Fruit fly (Drosophila melanogaster): Measurements from ENCODE around the gene CG43061.

Gene CG43061

dm6 chr3R:8007595-8008255, 41.7 kb upstream of the CG43061 start, which contains the start of gene CG2767:
TSS of gene CG2767 (minus strand) at chr3R:8008110.
- no peak for TF ChIP-seq lola (GFP tag; optimal IDR thresholded peaks at IDR 0.05)
- no peak for TF ChIP-seq psq (GFP tag; optimal IDR thresholded peaks at IDR 0.05)
- TF ChIP-seq Hr83 (GFP tag; optimal IDR thresholded peaks at IDR 0.05; ENCODE audit: poor library complexity, severe bottlenecking) = peak; percentile 11
- TF ChIP-seq OdsH (GFP tag; optimal IDR thresholded peaks at IDR 0.05) = no peak
- TF ChIP-seq brk (GFP tag; optimal IDR thresholded peaks at IDR 0.05) = no peak
- TF ChIP-seq Rel (GFP tag; optimal IDR thresholded peaks at IDR 0.05) = no peak
- TF ChIP-seq Rel (tag; optimal IDR thresholded peaks at IDR 0.05) = peak; percentile 48
- no peak for TF ChIP-seq fru (GFP tag; optimal IDR thresholded peaks at IDR 0.05)
- TF ChIP-seq GATAd (GFP tag; optimal IDR thresholded peaks at IDR 0.05) = no peak
- TF ChIP-seq Sp1 (GFP tag; optimal IDR thresholded peaks at IDR 0.05) = peak; percentile 45
- peak; percentile 20 for TF ChIP-seq Hnf4 (GFP tag; optimal IDR thresholded peaks at IDR 0.05)
- no peak for TF ChIP-seq dsf (GFP tag; optimal IDR thresholded peaks at IDR 0.05; ENCODE audit: borderline replicate concordance)
- TF ChIP-seq br (GFP tag; optimal IDR thresholded peaks at IDR 0.05) = no peak
- no peak for TF ChIP-seq Dfd (GFP tag; optimal IDR thresholded peaks at IDR 0.05)

dm6 chr3R:8009080-8009620, 40.3 kb upstream of the CG43061 start, which contains the start of the genes CG11052 and CG3223:
TSS of gene CG11052 (minus strand) at chr3R:8009297.
TSS of gene CG3223 (plus strand) at chr3R:8009400.
- TF ChIP-seq HLH106 (tag; optimal IDR thresholded peaks at IDR 0.05) = peak; percentile 15
- TF ChIP-seq N (GFP tag; optimal IDR thresholded peaks at IDR 0.05) = no peak
- no peak for TF ChIP-seq woc (GFP tag; optimal IDR thresholded peaks at IDR 0.05)
- TF ChIP-seq dsf (GFP tag; optimal IDR thresholded peaks at IDR 0.05; ENCODE audit: borderline replicate concordance) = no peak
- TF ChIP-seq dmrt93B (GFP tag; optimal IDR thresholded peaks at IDR 0.05) = no peak
- no peak for TF ChIP-seq Hr78 (GFP tag; optimal IDR thresholded peaks at IDR 0.05)
- peak; percentile 9 for TF ChIP-seq Hnf4 (GFP tag; optimal IDR thresholded peaks at IDR 0.05)
- no peak for TF ChIP-seq CG9705 (GFP tag; optimal IDR thresholded peaks at IDR 0.05)
- no peak for TF ChIP-seq sage (GFP tag; optimal IDR thresholded peaks at IDR 0.05)
- TF ChIP-seq tai (GFP tag; optimal IDR thresholded peaks at IDR 0.05) = no peak
- no peak for TF ChIP-seq CrebA (GFP tag; optimal IDR thresholded peaks at IDR 0.05; ENCODE audit: borderline replicate concordance)
- no peak for TF ChIP-seq psq (GFP tag; optimal IDR thresholded peaks at IDR 0.05)
- TF ChIP-seq h (GFP tag; optimal IDR thresholded peaks at IDR 0.05) = peak; percentile 8
- TF ChIP-seq usp (GFP tag; optimal IDR thresholded peaks at IDR 0.05) = no peak
- TF ChIP-seq dl (GFP tag; optimal IDR thresholded peaks at IDR 0.05; ENCODE audit: insufficient read depth in 1 of 2, partially characterized antibody in 2 of 2) = no peak
- no peak for TF ChIP-seq br (GFP tag; optimal IDR thresholded peaks at IDR 0.05)
- TF ChIP-seq fru (GFP tag; optimal IDR thresholded peaks at IDR 0.05) = no peak
- no peak for TF ChIP-seq lola (GFP tag; optimal IDR thresholded peaks at IDR 0.05)
- no peak for TF ChIP-seq Abd-B (GFP tag; optimal IDR thresholded peaks at IDR 0.05)
- TF ChIP-seq Vsx2 (GFP tag; optimal IDR thresholded peaks at IDR 0.05; ENCODE audit: partially characterized antibody) = no peak
- TF ChIP-seq Hr83 (GFP tag; optimal IDR thresholded peaks at IDR 0.05; ENCODE audit: poor library complexity, severe bottlenecking) = no peak
- TF ChIP-seq jim (GFP tag; optimal IDR thresholded peaks at IDR 0.05) = no peak
- TF ChIP-seq Myc (optimal IDR thresholded peaks at IDR 0.05) = peak; percentile 62
- TF ChIP-seq OdsH (GFP tag; optimal IDR thresholded peaks at IDR 0.05) = no peak
- TF ChIP-seq brk (GFP tag; optimal IDR thresholded peaks at IDR 0.05) = no peak
- TF ChIP-seq sv (GFP tag; optimal IDR thresholded peaks at IDR 0.05) = no peak
- no peak for TF ChIP-seq rgr (GFP tag; optimal IDR thresholded peaks at IDR 0.05)
- TF ChIP-seq pan (optimal IDR thresholded peaks at IDR 0.05) = no peak
- no peak for TF ChIP-seq Dif (GFP tag; optimal IDR thresholded peaks at IDR 0.05; ENCODE audit: partially characterized antibody)
- TF ChIP-seq ey (GFP tag; optimal IDR thresholded peaks at IDR 0.05) = no peak
- no peak for TF ChIP-seq Jra (GFP tag; optimal IDR thresholded peaks at IDR 0.05)
- TF ChIP-seq Dfd (GFP tag; optimal IDR thresholded peaks at IDR 0.05) = no peak
- TF ChIP-seq Sp1 (GFP tag; optimal IDR thresholded peaks at IDR 0.05) = peak; percentile 15
- no peak for TF ChIP-seq CG32264 (GFP tag; optimal IDR thresholded peaks at IDR 0.05)
- no peak for TF ChIP-seq Mio (GFP tag; optimal IDR thresholded peaks at IDR 0.05)
- TF ChIP-seq Rel (GFP tag; optimal IDR thresholded peaks at IDR 0.05) = no peak
- TF ChIP-seq Rel (tag; optimal IDR thresholded peaks at IDR 0.05) = peak; percentile 92
- no peak for TF ChIP-seq GATAd (GFP tag; optimal IDR thresholded peaks at IDR 0.05)
- no peak for TF ChIP-seq foxo (GFP tag; optimal IDR thresholded peaks at IDR 0.05)

All from whole organism, wandering third instar larva.